Fruit fly (Drosophila melanogaster): Measurements from ENCODE around the gene CG42816.

Gene CG42816

dm6 chr3L:17806357-17807025 is 9.1 kb upstream of the CG42816 start, which contains the start of gene CG32187:
Gene CG32187 (minus strand): TSS chr3L:17806365.
- TF ChIP-seq fd96Ca (GFP tag; IDR thresholded peaks at IDR 0.05): no peak
- no peak for TF ChIP-seq CG4496 (GFP tag; IDR thresholded peaks at IDR 0.05)
- no peak for TF ChIP-seq CG34367 (tag; optimal IDR thresholded peaks at IDR 0.05)
- TF ChIP-seq rn (GFP tag; IDR thresholded peaks at IDR 0.05): no peak
- no peak for TF ChIP-seq Pif1A (GFP tag; optimal IDR thresholded peaks at IDR 0.05)
- no peak for TF ChIP-seq Pif1B (GFP tag; optimal IDR thresholded peaks at IDR 0.05)
- TF ChIP-seq CG12605 (GFP tag; IDR thresholded peaks at IDR 0.05): no peak
- TF ChIP-seq Ets98B (GFP tag; IDR thresholded peaks at IDR 0.05): no peak
- TF ChIP-seq CG8301 (tag; optimal IDR thresholded peaks at IDR 0.05): no peak
- TF ChIP-seq gl (tag; optimal IDR thresholded peaks at IDR 0.05): no peak

dm6 chr3L:17804511-17804910 is 7.1 kb upstream of the CG42816 start, which contains the start of gene ais:
Gene ais (minus strand): TSS chr3L:17804715.
- no peak for TF ChIP-seq CG13204 (GFP tag; optimal IDR thresholded peaks at IDR 0.05)
- TF ChIP-seq Ets98B (GFP tag; IDR thresholded peaks at IDR 0.05): no peak
- TF ChIP-seq fd96Ca (GFP tag; IDR thresholded peaks at IDR 0.05): no peak
- no peak for TF ChIP-seq CG17806 (tag; optimal IDR thresholded peaks at IDR 0.05)
- no peak for TF ChIP-seq CG8159 (tag; optimal IDR thresholded peaks at IDR 0.05)
- TF ChIP-seq Snoo (tag; optimal IDR thresholded peaks at IDR 0.05): no peak
- TF ChIP-seq CG9948 (tag; optimal IDR thresholded peaks at IDR 0.05): no peak
- no peak for TF ChIP-seq EcR (GFP tag; optimal IDR thresholded peaks at IDR 0.05)
- TF ChIP-seq CG34367 (tag; optimal IDR thresholded peaks at IDR 0.05): no peak
- no peak for TF ChIP-seq Pif1B (GFP tag; optimal IDR thresholded peaks at IDR 0.05)
- TF ChIP-seq CG8301 (tag; optimal IDR thresholded peaks at IDR 0.05): no peak
- TF ChIP-seq gl (tag; optimal IDR thresholded peaks at IDR 0.05): no peak
- no peak for TF ChIP-seq CG12605 (GFP tag; IDR thresholded peaks at IDR 0.05)
- TF ChIP-seq CG14655 (GFP tag; optimal IDR thresholded peaks at IDR 0.05): no peak

dm6 chr3L:17802107-17802506 is 4.7 kb upstream of the CG42816 start, which contains the start of gene NUCB1:
Gene NUCB1 (minus strand): TSS chr3L:17802279.
- no peak for TF ChIP-seq Ets98B (GFP tag; IDR thresholded peaks at IDR 0.05)

- TF ChIP-seq CG17806 (tag; optimal IDR thresholded peaks at IDR 0.05) (no peak), Pif1B (GFP tag; optimal IDR thresholded peaks at IDR 0.05) (no peak), EcR (GFP tag; optimal IDR thresholded peaks at IDR 0.05) (no peak), fd96Ca (GFP tag; IDR thresholded peaks at IDR 0.05) (no peak), CG8159 (tag; optimal IDR thresholded peaks at IDR 0.05) (no peak), CG10348 (GFP tag; IDR thresholded peaks at IDR 0.05) (no peak), CG14655 (GFP tag; optimal IDR thresholded peaks at IDR 0.05) (no peak), Snoo (tag; optimal IDR thresholded peaks at IDR 0.05) (no peak), D1 (tag; optimal IDR thresholded peaks at IDR 0.05) (no peak)
Measured at dm6 chr3L:17791495-17791894, 5.9 kb downstream of the CG42816 start.

- TF ChIP-seq CG8301 (tag; optimal IDR thresholded peaks at IDR 0.05): no peak
- TF ChIP-seq CG13204 (GFP tag; optimal IDR thresholded peaks at IDR 0.05): no peak
- no peak for TF ChIP-seq CG34367 (tag; optimal IDR thresholded peaks at IDR 0.05)
- TF ChIP-seq CG9948 (tag; optimal IDR thresholded peaks at IDR 0.05): no peak
- no peak for TF ChIP-seq Snoo (tag; optimal IDR thresholded peaks at IDR 0.05)
- TF ChIP-seq fd96Ca (GFP tag; IDR thresholded peaks at IDR 0.05): no peak
- TF ChIP-seq EcR (GFP tag; optimal IDR thresholded peaks at IDR 0.05): no peak
- no peak for TF ChIP-seq CG14655 (GFP tag; optimal IDR thresholded peaks at IDR 0.05)
- no peak for TF ChIP-seq CG12605 (GFP tag; IDR thresholded peaks at IDR 0.05)
- TF ChIP-seq Pif1A (GFP tag; optimal IDR thresholded peaks at IDR 0.05): no peak
- TF ChIP-seq rn (GFP tag; IDR thresholded peaks at IDR 0.05): no peak
- no peak for TF ChIP-seq D1 (tag; optimal IDR thresholded peaks at IDR 0.05)
- TF ChIP-seq CG4496 (GFP tag; IDR thresholded peaks at IDR 0.05): no peak
- TF ChIP-seq CG8159 (tag; optimal IDR thresholded peaks at IDR 0.05): no peak
- no peak for TF ChIP-seq CG32121 (GFP tag; IDR thresholded peaks at IDR 0.05)
- no peak for TF ChIP-seq gl (tag; optimal IDR thresholded peaks at IDR 0.05)
- no peak for TF ChIP-seq Ets98B (GFP tag; IDR thresholded peaks at IDR 0.05)
Measured at dm6 chr3L:17791467-17791494, 6.1 kb downstream of the CG42816 start, which contains the start of gene CG42815. Gene CG42815 (minus strand): TSS chr3L:17791486.

dm6 chr3L:17791067-17791466 is 6.3 kb downstream of the CG42816 start:
- TF ChIP-seq CG4496 (GFP tag; IDR thresholded peaks at IDR 0.05) (no peak), CG12605 (GFP tag; IDR thresholded peaks at IDR 0.05) (no peak), CG34367 (tag; optimal IDR thresholded peaks at IDR 0.05) (no peak), CG13204 (GFP tag; optimal IDR thresholded peaks at IDR 0.05) (no peak), CG8301 (tag; optimal IDR thresholded peaks at IDR 0.05) (no peak), D1 (tag; optimal IDR thresholded peaks at IDR 0.05) (no peak), Pif1B (GFP tag; optimal IDR thresholded peaks at IDR 0.05) (no peak), rn (GFP tag; IDR thresholded peaks at IDR 0.05) (no peak), CG9948 (tag; optimal IDR thresholded peaks at IDR 0.05) (no peak), CG14655 (GFP tag; optimal IDR thresholded peaks at IDR 0.05) (no peak), EcR (GFP tag; optimal IDR thresholded peaks at IDR 0.05) (no peak), gl (tag; optimal IDR thresholded peaks at IDR 0.05) (no peak), CG10348 (GFP tag; IDR thresholded peaks at IDR 0.05) (no peak), CG8159 (tag; optimal IDR thresholded peaks at IDR 0.05) (no peak), fd96Ca (GFP tag; IDR thresholded peaks at IDR 0.05) (no peak)

- TF ChIP-seq CG34367 (tag; optimal IDR thresholded peaks at IDR 0.05) (no peak), CG10348 (GFP tag; IDR thresholded peaks at IDR 0.05) (no peak), D1 (tag; optimal IDR thresholded peaks at IDR 0.05) (no peak), Pif1B (GFP tag; optimal IDR thresholded peaks at IDR 0.05) (no peak), CG12605 (GFP tag; IDR thresholded peaks at IDR 0.05) (no peak), CG17806 (tag; optimal IDR thresholded peaks at IDR 0.05) (no peak), Snoo (tag; optimal IDR thresholded peaks at IDR 0.05) (no peak), CG8159 (tag; optimal IDR thresholded peaks at IDR 0.05) (no peak), gl (tag; optimal IDR thresholded peaks at IDR 0.05) (no peak), fd96Ca (GFP tag; IDR thresholded peaks at IDR 0.05) (no peak), CG32121 (GFP tag; IDR thresholded peaks at IDR 0.05) (no peak), Pif1A (GFP tag; optimal IDR thresholded peaks at IDR 0.05) (no peak), CG13204 (GFP tag; optimal IDR thresholded peaks at IDR 0.05) (no peak), CG9948 (tag; optimal IDR thresholded peaks at IDR 0.05) (no peak), EcR (GFP tag; optimal IDR thresholded peaks at IDR 0.05) (no peak), rn (GFP tag; IDR thresholded peaks at IDR 0.05) (no peak), CG8301 (tag; optimal IDR thresholded peaks at IDR 0.05) (no peak), CG4496 (GFP tag; IDR thresholded peaks at IDR 0.05) (no peak), Ets98B (GFP tag; IDR thresholded peaks at IDR 0.05) (no peak)
Measured at dm6 chr3L:17763987-17764386, 33.4 kb downstream of the CG42816 start, which contains the start of the genes Adgf-A and Adgf-A2. Gene Adgf-A (minus strand): TSS chr3L:17764158. Gene Adgf-A2 (minus strand): TSS chr3L:17764158.

Data from whole organism, pupa.